Fruit fly (Drosophila melanogaster): Measurements from ENCODE around the gene CG1024.

Gene CG1024

DNA sequence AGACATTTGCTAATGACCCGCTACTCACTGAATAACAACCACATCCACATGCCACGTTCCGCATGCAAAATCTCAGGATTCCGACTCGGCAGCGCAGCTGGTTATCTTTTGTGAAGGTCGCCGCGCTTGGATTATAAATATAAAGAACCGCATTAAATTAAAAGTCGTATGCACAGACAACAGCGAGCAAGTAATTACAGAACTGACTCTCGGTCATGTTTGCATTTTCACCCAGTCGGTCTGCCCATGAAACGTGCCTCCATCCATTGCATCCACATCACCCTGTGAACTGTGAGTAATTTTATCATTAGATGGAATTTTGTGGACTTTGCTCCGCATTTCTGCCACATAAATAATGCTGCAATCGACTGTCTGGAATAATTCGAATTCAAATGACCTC, 16.5 kb upstream of the CG1024 start:
- TF ChIP-seq tj (GFP tag; optimal IDR thresholded peaks at IDR 0.05), result no peak
- TF ChIP-seq CG12768 (GFP tag; optimal IDR thresholded peaks at IDR 0.05), result no peak
- no peak for TF ChIP-seq cnc (optimal IDR thresholded peaks at IDR 0.05)
- no peak for TF ChIP-seq CG14711 (tag; optimal IDR thresholded peaks at IDR 0.05)
- no peak for TF ChIP-seq Clk (GFP tag; optimal IDR thresholded peaks at IDR 0.05)
- no peak for TF ChIP-seq CG11617 (GFP tag; optimal IDR thresholded peaks at IDR 0.05)
- no peak for TF ChIP-seq pad (GFP tag; optimal IDR thresholded peaks at IDR 0.05)
- no peak for TF ChIP-seq Crg-1 (GFP tag; optimal IDR thresholded peaks at IDR 0.05)

- TF ChIP-seq pad (GFP tag; optimal IDR thresholded peaks at IDR 0.05) (no peak), cnc (optimal IDR thresholded peaks at IDR 0.05) (no peak), Hr96 (GFP tag; optimal IDR thresholded peaks at IDR 0.05) (no peak), ovo (GFP tag; optimal IDR thresholded peaks at IDR 0.05) (no peak), CG11617 (GFP tag; optimal IDR thresholded peaks at IDR 0.05) (no peak), tj (GFP tag; optimal IDR thresholded peaks at IDR 0.05) (peak; percentile 12), kay (GFP tag; ENCODE audit: borderline replicate concordance) (peak; percentile 58), CG5204 (GFP tag; optimal IDR thresholded peaks at IDR 0.05) (no peak), bab1 (GFP tag; optimal IDR thresholded peaks at IDR 0.05) (peak; percentile 1), CG33017 (tag; optimal IDR thresholded peaks at IDR 0.05) (no peak)
Measured at dm6 chr3R:6395572-6396295, 15.6 kb upstream of the CG1024 start.

DNA sequence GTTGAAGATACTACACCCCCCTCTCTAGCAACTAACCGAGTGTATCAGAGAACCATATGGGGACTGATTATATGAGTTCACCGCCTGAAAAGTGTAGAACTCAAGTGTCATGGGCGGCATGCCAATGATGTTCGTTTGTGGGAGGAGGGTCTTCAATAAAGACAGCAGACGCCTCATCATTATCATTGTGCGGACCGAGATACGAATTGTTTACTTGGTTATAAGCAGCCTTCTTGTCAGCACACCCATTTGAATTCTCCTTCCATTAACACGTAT, 14.1 kb upstream of the CG1024 start:
- no peak for TF ChIP-seq kay (GFP tag; ENCODE audit: borderline replicate concordance)
- TF ChIP-seq CG14711 (tag; optimal IDR thresholded peaks at IDR 0.05), result no peak
- no peak for TF ChIP-seq CG1620 (GFP tag; optimal IDR thresholded peaks at IDR 0.05)
- no peak for TF ChIP-seq CG12768 (GFP tag; optimal IDR thresholded peaks at IDR 0.05)
- TF ChIP-seq CG5204 (GFP tag; optimal IDR thresholded peaks at IDR 0.05), result no peak
- TF ChIP-seq toe (GFP tag; optimal IDR thresholded peaks at IDR 0.05), result no peak
- no peak for TF ChIP-seq Hr96 (GFP tag; optimal IDR thresholded peaks at IDR 0.05)
- TF ChIP-seq bab1 (GFP tag; optimal IDR thresholded peaks at IDR 0.05), result no peak
- no peak for TF ChIP-seq ovo (GFP tag; optimal IDR thresholded peaks at IDR 0.05)
- TF ChIP-seq tj (GFP tag; optimal IDR thresholded peaks at IDR 0.05), result no peak
- no peak for TF ChIP-seq cnc (optimal IDR thresholded peaks at IDR 0.05)
- no peak for TF ChIP-seq Mnt (GFP tag; optimal IDR thresholded peaks at IDR 0.05)
- no peak for TF ChIP-seq cic (GFP tag; optimal IDR thresholded peaks at IDR 0.05)
- TF ChIP-seq pad (GFP tag; optimal IDR thresholded peaks at IDR 0.05), result no peak
- no peak for TF ChIP-seq Crg-1 (GFP tag; optimal IDR thresholded peaks at IDR 0.05)

DNA sequence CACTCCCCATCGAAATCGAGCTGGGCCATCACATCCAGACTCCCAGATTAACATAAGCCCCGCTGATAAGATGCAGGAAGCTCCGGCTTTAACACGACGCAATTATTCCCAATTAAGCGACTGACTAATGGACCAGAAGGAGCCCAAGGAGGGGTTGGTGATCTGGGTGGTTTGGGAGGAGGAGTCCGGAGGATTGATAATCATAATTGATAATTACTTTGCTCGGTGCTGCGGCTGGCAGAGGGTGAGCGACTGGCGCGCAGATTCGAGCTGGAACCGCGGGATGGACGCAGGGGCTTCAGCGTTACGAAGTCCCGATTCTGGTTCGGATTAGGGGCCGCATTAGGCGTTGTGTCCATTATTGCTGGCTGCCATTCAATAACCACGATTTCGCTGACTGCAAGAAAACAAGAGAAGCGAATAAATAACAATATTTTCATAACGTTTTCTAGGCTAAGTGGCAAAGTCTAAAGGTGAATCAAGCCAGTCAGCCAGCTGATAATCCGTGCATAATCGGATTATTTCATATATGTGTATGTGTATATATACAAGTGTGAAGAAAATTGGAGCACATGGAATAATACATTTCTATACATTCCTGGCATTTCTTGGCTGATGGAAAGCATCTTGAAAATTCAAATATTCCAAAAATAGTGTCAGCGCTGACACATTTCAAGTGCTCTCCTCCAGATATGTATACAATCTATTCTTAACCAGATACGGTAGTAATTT, 13.6 kb upstream of the CG1024 start:
- no peak for TF ChIP-seq CG12768 (GFP tag; optimal IDR thresholded peaks at IDR 0.05)
- peak; percentile 9 for TF ChIP-seq tj (GFP tag; optimal IDR thresholded peaks at IDR 0.05)
- TF ChIP-seq CG7101 (tag; optimal IDR thresholded peaks at IDR 0.05), result no peak
- peak in 1 of 2 experiments; percentile 6 for TF ChIP-seq cnc (optimal IDR thresholded peaks at IDR 0.05)

dm6 chr3R:6388414-6388830, 8.3 kb upstream of the CG1024 start:
- no peak for TF ChIP-seq CG14711 (tag; optimal IDR thresholded peaks at IDR 0.05)
- peak; percentile 91 for TF ChIP-seq kay (GFP tag; ENCODE audit: borderline replicate concordance)
- no peak for TF ChIP-seq CG7045 (GFP tag; optimal IDR thresholded peaks at IDR 0.05)
- TF ChIP-seq toe (GFP tag; optimal IDR thresholded peaks at IDR 0.05), result no peak
- no peak for TF ChIP-seq tj (GFP tag; optimal IDR thresholded peaks at IDR 0.05)
- peak; percentile 0 for TF ChIP-seq bab1 (GFP tag; optimal IDR thresholded peaks at IDR 0.05)
- TF ChIP-seq Hr96 (GFP tag; optimal IDR thresholded peaks at IDR 0.05), result no peak
- TF ChIP-seq CG33017 (tag; optimal IDR thresholded peaks at IDR 0.05), result no peak

DNA sequence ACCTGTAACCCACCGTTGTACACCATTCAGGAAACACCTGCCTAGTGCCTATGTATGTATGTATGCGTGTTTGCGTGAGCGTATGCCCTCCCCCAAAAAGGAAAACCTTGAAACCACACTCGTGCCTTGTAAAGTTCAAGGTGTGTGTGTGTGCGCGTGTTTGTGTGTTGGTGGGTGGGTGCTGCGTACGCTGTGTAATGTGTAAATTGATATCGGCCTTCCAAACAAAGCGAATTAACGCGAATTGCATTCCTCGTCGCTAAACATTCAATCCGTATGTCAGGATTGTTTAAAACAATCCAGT, 3.3 kb upstream of the CG1024 start:
- TF ChIP-seq pad (GFP tag; optimal IDR thresholded peaks at IDR 0.05), result no peak
- no peak for TF ChIP-seq CG33017 (tag; optimal IDR thresholded peaks at IDR 0.05)
- TF ChIP-seq cic (GFP tag; optimal IDR thresholded peaks at IDR 0.05), result peak; percentile 42
- TF ChIP-seq CG14711 (tag; optimal IDR thresholded peaks at IDR 0.05), result no peak
- TF ChIP-seq ovo (GFP tag; optimal IDR thresholded peaks at IDR 0.05), result no peak
- no peak for TF ChIP-seq CG1620 (GFP tag; optimal IDR thresholded peaks at IDR 0.05)

DNA sequence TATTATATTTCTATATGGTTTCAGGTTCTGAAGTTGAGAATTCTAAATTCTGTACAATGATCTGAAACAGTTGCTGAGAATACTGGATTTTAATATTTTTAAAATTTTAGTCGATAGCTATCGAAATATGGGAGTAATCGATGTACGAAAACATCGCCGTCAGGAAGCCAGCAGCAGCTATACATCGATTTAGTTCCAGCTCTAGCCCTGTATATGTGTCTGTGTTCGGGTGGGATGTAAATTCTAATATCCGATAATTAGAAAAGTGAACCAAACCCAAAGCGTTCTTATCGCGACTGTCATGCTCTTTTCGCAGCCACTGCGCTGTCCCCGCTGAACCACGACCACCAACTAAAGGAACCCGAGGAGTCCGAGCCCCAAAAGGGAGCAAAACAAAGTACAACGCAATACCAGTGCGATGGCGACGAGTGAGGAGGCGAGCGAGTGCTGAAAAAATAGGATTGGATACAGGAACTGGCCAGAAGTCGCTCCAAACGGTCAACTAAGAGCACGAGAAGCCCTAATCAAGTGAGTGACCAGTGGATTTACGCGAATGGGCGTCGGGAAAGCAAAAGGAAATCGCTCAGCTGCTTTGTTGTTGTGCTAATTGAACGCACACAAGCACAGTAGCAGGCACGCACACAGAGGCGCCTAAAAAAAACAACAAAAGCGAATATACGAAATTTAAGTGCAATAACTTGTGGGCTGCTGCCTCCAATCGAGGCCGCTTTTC, 2.8 kb upstream of the CG1024 start, which contains the start of gene gzl:
TSS of gene gzl (plus strand) at position 182 of the 733 bp plus-strand sequence.
- TF ChIP-seq toe (GFP tag; optimal IDR thresholded peaks at IDR 0.05) (no peak), Mnt (GFP tag; optimal IDR thresholded peaks at IDR 0.05) (peak; percentile 17), bab1 (GFP tag; optimal IDR thresholded peaks at IDR 0.05) (no peak), CG11617 (GFP tag; optimal IDR thresholded peaks at IDR 0.05) (peak; percentile 35), cic (GFP tag; optimal IDR thresholded peaks at IDR 0.05) (peak; percentile 46), tj (GFP tag; optimal IDR thresholded peaks at IDR 0.05) (no peak), Hr96 (GFP tag; optimal IDR thresholded peaks at IDR 0.05) (no peak), CG33017 (tag; optimal IDR thresholded peaks at IDR 0.05) (no peak), CG14711 (tag; optimal IDR thresholded peaks at IDR 0.05) (no peak), CG1620 (GFP tag; optimal IDR thresholded peaks at IDR 0.05) (peak; percentile 31), CG7101 (tag; optimal IDR thresholded peaks at IDR 0.05) (no peak), CG12768 (GFP tag; optimal IDR thresholded peaks at IDR 0.05) (peak; percentile 9)

Measured in whole organism, adult.